Worm (Caenorhabditis elegans) whole organism, midembryonic: ENCODE measurements around the gene fbxb-95.
"Not testable (repeated sequence)": the region's sequence is repeated elsewhere in the genome, so short reads cannot be mapped to it uniquely, and the experiment has no call there.

Source experiments
- T22C8.4 ChIP-seq: fragments of 200-800 bp; sonication (Bioruptor generic); IDR thresholded peaks from 2 replicates; pipeline ENCODE4 v1.3.6; 2022; ENCODE audit warnings: missing genetic modification characterization, missing compliant biosample characterization
- cog-1 ChIP-seq: sonication (generic microtip); optimal IDR thresholded peaks from 2 replicates; lab custom pipeline; 2016; ENCODE audit warnings: missing genetic modification characterization, missing compliant biosample characterization
- flt-1 ChIP-seq: fragments of 200-800 bp; sonication (Bioruptor generic); IDR thresholded peaks from 2 replicates; pipeline ENCODE4 v1.3.6; 2022; ENCODE audit warnings: missing genetic modification characterization, missing compliant biosample characterization
- klf-2 ChIP-seq: fragments of 200-800 bp; sonication (Bioruptor generic); conservative IDR thresholded peaks from 2 replicates; pipeline ENCODE4 v1.3.6; 2022; ENCODE audit warnings: missing genetic modification reagents, missing genetic modification characterization, missing compliant biosample characterization
- med-1 ChIP-seq: sonication (generic microtip); optimal IDR thresholded peaks from 2 replicates; lab custom pipeline; 2017; ENCODE audit warnings: missing genetic modification characterization, mild to moderate bottlenecking, missing compliant biosample characterization, antibody characterized with exemption, missing genetic modification reagents; ENCODE audit not compliant: insufficient read depth
- ref-1 ChIP-seq: fragments of 200-800 bp; sonication (Bioruptor generic); conservative IDR thresholded peaks from 2 replicates; pipeline ENCODE4 v1.3.6; 2022; ENCODE audit warnings: missing genetic modification reagents, missing genetic modification characterization, missing compliant biosample characterization
- tab-1 ChIP-seq: fragments of 200-800 bp; sonication (Bioruptor generic); IDR thresholded peaks from 2 replicates; pipeline ENCODE4 v1.3.6; 2022; ENCODE audit warnings: missing genetic modification characterization, missing compliant biosample characterization
- ztf-23 ChIP-seq: fragments of 200-800 bp; sonication (Bioruptor generic); IDR thresholded peaks from 2 replicates; pipeline ENCODE4 v1.3.6; 2022; ENCODE audit warnings: missing genetic modification reagents, missing genetic modification characterization, missing compliant biosample characterization
- ztf-29 ChIP-seq: fragments of 200-800 bp; sonication (Bioruptor generic); IDR thresholded peaks from 2 replicates; pipeline ENCODE4 v1.3.6; 2022; ENCODE audit warnings: missing genetic modification reagents, missing genetic modification characterization, missing compliant biosample characterization

- TF ChIP-seq flt-1 (GFP tag; lab: Robert Waterston, UW); ztf-29 (GFP tag; lab: Robert Waterston, UW); tab-1 (GFP tag; lab: Robert Waterston, UW); klf-2 (GFP tag; lab: Robert Waterston, UW); ztf-23; med-1 (GFP tag; lab: Kevin White, UChicago); T22C8.4; ref-1 (GFP tag; lab: Robert Waterston, UW); cog-1 (tag; lab: Kevin White, UChicago): not testable (repeated sequence)
Measured at ce11 chrII:1861285-1861793, 7.1 kb downstream of the fbxb-95 start, which contains the start of gene C16C4.18.
